Fruit fly (Drosophila melanogaster) whole organism, wandering third instar larva: Measurements from ENCODE around the gene CG6055.

ENCODE experiments used
- Dfd ChIP-seq: fragments of >200 bp; optimal IDR thresholded peaks from 2 replicates; lab custom pipeline; 2017; ENCODE audit warnings: missing biosample characterization, missing genetic modification characterization
- Hr83 ChIP-seq: fragments of 200-300 bp; sonication (Bioruptor generic); optimal IDR thresholded peaks from 2 replicates; lab custom pipeline; 2016; ENCODE audit warnings: missing biosample characterization, mild to moderate bottlenecking, missing genetic modification characterization, moderate library complexity; ENCODE audit not compliant: poor library complexity, severe bottlenecking
- N ChIP-seq: fragments of >200 bp; optimal IDR thresholded peaks from 2 replicates; lab custom pipeline; 2018; ENCODE audit warnings: missing biosample characterization, missing external identifiers, missing genetic modification characterization
- OdsH ChIP-seq: fragments of 200-800 bp; sonication (Bioruptor generic); optimal IDR thresholded peaks from 2 replicates; lab custom pipeline; 2016; ENCODE audit warnings: missing biosample characterization, mild to moderate bottlenecking, missing genetic modification characterization
- Rel ChIP-seq, 2 experiments: fragments of 200-800 bp; sonication (Bioruptor generic) in 1 of 2; optimal IDR thresholded peaks; 2 replicates in 1 of 2; 3 replicates in 1 of 2; lab custom pipeline; 2016 to 2019; ENCODE audit warnings: mild to moderate bottlenecking in 2 of 2, missing biosample characterization in 2 of 2, missing genetic modification characterization in 2 of 2, moderate library complexity in 1 of 2
- Vsx2 ChIP-seq: fragments of 200-300, 225-300 bp; sonication (Bioruptor generic); optimal IDR thresholded peaks from 2 replicates; lab custom pipeline; 2018; ENCODE audit warnings: missing biosample characterization, missing genetic modification characterization; ENCODE audit not compliant: partially characterized antibody
- dl ChIP-seq, 2 experiments: fragments of 175-275, 200-275 bp in 1 of 2; fragments of 200-275 bp in 1 of 2; sonication (Bioruptor generic); optimal IDR thresholded peaks; lab custom pipeline; 2018; ENCODE audit warnings: mild to moderate bottlenecking in 2 of 2, missing biosample characterization in 2 of 2, missing genetic modification characterization in 2 of 2, moderate library complexity in 2 of 2; ENCODE audit not compliant: partially characterized antibody in 2 of 2, insufficient read depth in 1 of 2
- dmrt93B ChIP-seq: fragments of 200-800 bp; sonication (Bioruptor generic); optimal IDR thresholded peaks from 2 replicates; lab custom pipeline; 2018; ENCODE audit warnings: missing biosample characterization, mild to moderate bottlenecking, missing genetic modification characterization
- fru ChIP-seq: fragments of 200-800 bp; sonication (Bioruptor generic); optimal IDR thresholded peaks from 3 replicates; lab custom pipeline; 2016; ENCODE audit warnings: missing biosample characterization, mild to moderate bottlenecking, missing genetic modification characterization
- h ChIP-seq: fragments of 200-800 bp; sonication (Bioruptor generic); optimal IDR thresholded peaks from 3 replicates; lab custom pipeline; 2016; ENCODE audit warnings: missing biosample characterization, mild to moderate bottlenecking, missing genetic modification characterization
- pan ChIP-seq: fragments of >200 bp; optimal IDR thresholded peaks from 2 replicates; lab custom pipeline; 2017
- rgr ChIP-seq: fragments of 200-800 bp; sonication (Bioruptor generic); optimal IDR thresholded peaks from 3 replicates; lab custom pipeline; 2016; ENCODE audit warnings: missing biosample characterization, mild to moderate bottlenecking, missing genetic modification characterization
- tai ChIP-seq: sonication (Bioruptor generic); optimal IDR thresholded peaks from 2 replicates; lab custom pipeline; 2016; ENCODE audit warnings: missing biosample characterization, missing genetic modification characterization
- usp ChIP-seq: fragments of >200 bp; optimal IDR thresholded peaks from 2 replicates; lab custom pipeline; 2017; ENCODE audit warnings: missing biosample characterization, missing genetic modification characterization

DNA sequence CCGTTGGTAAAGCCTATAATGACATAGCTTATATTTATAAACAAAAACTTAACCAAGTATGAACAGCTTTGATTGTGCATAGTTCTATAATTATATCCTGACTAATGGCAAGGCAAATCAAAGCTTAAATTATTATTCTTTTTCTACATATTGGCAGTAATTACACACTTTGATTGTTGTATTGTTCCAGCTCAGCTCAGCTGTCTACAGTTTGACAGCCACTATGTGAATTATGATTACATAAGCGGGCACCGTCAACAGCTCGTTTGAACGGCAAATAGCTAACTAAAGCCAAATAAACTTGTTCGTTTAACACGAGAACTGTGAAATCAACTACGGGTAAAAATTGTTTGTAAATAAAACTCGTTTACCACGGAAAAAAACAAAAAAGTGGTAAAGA lies 55.3 kb downstream of the CG6055 start:
- TF ChIP-seq rgr (GFP tag; lab: Kevin White, UChicago), result no peak
- TF ChIP-seq usp (GFP tag; lab: Kevin White, UChicago), result no peak
- TF ChIP-seq Vsx2 (GFP tag; lab: Kevin White, UChicago), result no peak
- no peak for TF ChIP-seq N
- TF ChIP-seq tai (GFP tag; lab: Kevin White, UChicago), result no peak
- TF ChIP-seq pan (lab: Kevin White, UChicago), result no peak
- no peak for TF ChIP-seq fru (GFP tag; lab: Kevin White, UChicago)
- no peak for TF ChIP-seq Hr83 (GFP tag; lab: Kevin White, UChicago)
- no peak for TF ChIP-seq h (GFP tag; lab: Kevin White, UChicago)
- TF ChIP-seq Dfd (GFP tag; lab: Kevin White, UChicago), result no peak
- TF ChIP-seq Rel (GFP tag; optimal IDR thresholded peaks at IDR 0.05; lab: Kevin White, UChicago), result no peak
- no peak for TF ChIP-seq Rel (tag; optimal IDR thresholded peaks at IDR 0.05; lab: Kevin White, UChicago)
- no peak for TF ChIP-seq dmrt93B (GFP tag; lab: Kevin White, UChicago)
- no peak for TF ChIP-seq OdsH (GFP tag; lab: Kevin White, UChicago)
- TF ChIP-seq dl (GFP tag; optimal IDR thresholded peaks at IDR 0.05; lab: Kevin White, UChicago; ENCODE audit: insufficient read depth in 1 of 2, partially characterized antibody in 2 of 2), result no peak
